Worm (Caenorhabditis elegans): Measurements from ENCODE around the gene C05C9.1.

DNA sequence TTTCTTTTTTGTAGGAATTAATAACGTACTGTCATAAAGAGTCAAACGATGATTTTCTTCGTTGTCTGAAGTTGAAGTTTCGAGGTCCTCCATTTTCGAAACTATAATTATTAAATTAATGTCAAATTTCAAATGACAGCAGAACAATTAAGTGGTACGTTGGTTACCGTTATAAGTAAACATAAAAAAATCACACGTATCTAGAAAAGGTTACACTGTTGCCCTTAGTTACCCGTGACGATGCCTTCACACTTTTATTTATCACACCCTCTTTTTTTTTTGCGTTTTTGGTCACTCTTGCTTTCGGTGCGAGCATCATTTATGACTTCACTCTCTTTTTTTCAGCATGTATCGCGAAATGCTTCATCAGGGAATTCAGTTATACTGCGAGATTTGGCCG is 7.9 kb upstream of the C05C9.1 start, which contains the start of the genes C05C9.3 and C05C9.2:
- TF ChIP-seq lim-6 (tag; optimal IDR thresholded peaks at IDR 0.05) (no peak), K02D7.2 (tag; optimal IDR thresholded peaks at IDR 0.05) (no peak), F13H6.1 (tag; optimal IDR thresholded peaks at IDR 0.05) (no peak), pqm-1 (tag; optimal IDR thresholded peaks at IDR 0.05) (no peak), ama-1 (optimal IDR thresholded peaks at IDR 0.05) (no peak), unc-3 (GFP tag; conservative IDR thresholded peaks at IDR 0.05) (no peak), unc-3 (tag; optimal IDR thresholded peaks at IDR 0.05) (no peak), nfya-1 (tag; optimal IDR thresholded peaks at IDR 0.05) (no peak)
